In the genomic region with DNA sequence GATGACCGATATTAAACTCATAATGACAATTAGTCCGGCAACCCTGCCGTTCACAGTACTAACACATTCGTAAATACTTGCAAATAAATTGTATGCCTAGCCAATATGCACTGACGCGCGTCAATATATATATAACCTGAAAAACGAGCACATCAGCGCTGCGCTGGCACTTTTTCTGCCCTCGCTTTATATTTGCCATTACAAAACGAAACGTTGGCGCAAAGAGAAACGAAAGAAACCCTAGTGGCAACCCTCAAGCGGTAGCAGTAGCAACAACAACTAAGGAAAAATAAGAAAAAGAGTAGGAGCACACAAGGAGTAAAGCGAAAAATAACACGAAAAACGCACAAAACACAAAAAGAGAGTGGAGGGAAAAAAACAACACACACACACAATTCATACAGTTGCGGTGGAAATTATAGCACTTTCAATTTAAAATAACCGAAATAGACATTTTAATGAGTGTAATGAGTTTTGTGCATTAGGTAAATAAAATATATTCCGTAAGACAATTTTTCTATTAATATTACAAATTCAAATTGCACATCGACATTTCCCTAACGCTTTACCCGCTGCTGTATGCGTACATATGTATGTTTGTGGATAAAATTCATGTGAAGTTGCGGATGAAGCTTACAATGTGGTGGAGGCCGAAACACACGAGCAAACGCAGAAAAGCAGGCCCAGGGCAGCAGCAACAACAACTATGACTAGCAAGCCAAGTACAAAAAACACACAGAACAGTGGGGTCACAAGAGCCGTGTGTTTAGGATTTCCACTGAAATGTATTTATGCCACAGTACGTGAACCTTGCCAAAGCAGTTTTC, we compare ENCODE assay signal across 1 fruit fly cellular context.
TF ChIP-seq lines count a peak whose summit lies in the region.

No protein-coding gene starts in this region.

TF ChIP-seq in whole organism, embryonic, 481 proteins besides CTCF, POLR2A, EP300 and RAD21 (continued from another document and continues in another):
- TF ChIP-seq vfl (GFP tag; optimal IDR thresholded peaks at IDR 0.05; lab: Kevin White, UChicago) (peak; percentile 98), Sry-β (GFP tag; optimal IDR thresholded peaks at IDR 0.05; lab: Kevin White, UChicago) (peak; percentile 71), CG8944 (GFP tag; optimal IDR thresholded peaks at IDR 0.05; lab: Kevin White, UChicago) (peak; percentile 96), Hr51 (GFP tag; optimal IDR thresholded peaks at IDR 0.05; lab: Kevin White, UChicago) (peak; percentile 99), tio (GFP tag; optimal IDR thresholded peaks at IDR 0.05; lab: Kevin White, UChicago) (peak; percentile 99), CG34376 (GFP tag; optimal IDR thresholded peaks at IDR 0.05; lab: Kevin White, UChicago) (peak; percentile 100), fd3F (GFP tag; optimal IDR thresholded peaks at IDR 0.05; lab: Kevin White, UChicago) (peak; percentile 99), CG34422 (GFP tag; IDR thresholded peaks at IDR 0.05; lab: Robert Waterston, UW) (peak; percentile 99), CG9609 (GFP tag; optimal IDR thresholded peaks at IDR 0.05; lab: Kevin White, UChicago) (peak; percentile 97), CG4707 (GFP tag; optimal IDR thresholded peaks at IDR 0.05; lab: Kevin White, UChicago) (peak; percentile 97), bowl (GFP tag; IDR thresholded peaks at IDR 0.05; lab: Robert Waterston, UW) (peak; percentile 98), CG8290 (GFP tag; optimal IDR thresholded peaks at IDR 0.05; lab: Kevin White, UChicago) (peak; percentile 98), CG8290 (tag; optimal IDR thresholded peaks at IDR 0.05; lab: Kevin White, UChicago) (peak; percentile 95 to 99), CG30020 (tag; optimal IDR thresholded peaks at IDR 0.05; lab: Kevin White, UChicago) (peak; percentile 89), CG1647 (GFP tag; optimal IDR thresholded peaks at IDR 0.05; lab: Kevin White, UChicago) (peak; percentile 98), klu (GFP tag; IDR thresholded peaks at IDR 0.05; lab: Robert Waterston, UW) (peak; percentile 98), CG9876 (GFP tag; optimal IDR thresholded peaks at IDR 0.05; lab: Kevin White, UChicago) (peak; percentile 93), CG12236 (GFP tag; optimal IDR thresholded peaks at IDR 0.05; lab: Kevin White, UChicago) (peak; percentile 94), Spps (tag; optimal IDR thresholded peaks at IDR 0.05; lab: Kevin White, UChicago) (peak; percentile 99), gce (GFP tag; IDR thresholded peaks at IDR 0.05; lab: Robert Waterston, UW) (peak; percentile 99), CG10431 (GFP tag; optimal IDR thresholded peaks at IDR 0.05; lab: Kevin White, UChicago) (peak; percentile 96), fu2 (GFP tag; optimal IDR thresholded peaks at IDR 0.05; lab: Kevin White, UChicago) (peak; percentile 97), CG18599 (GFP tag; optimal IDR thresholded peaks at IDR 0.05; lab: Kevin White, UChicago) (peak; percentile 100), grau (tag; optimal IDR thresholded peaks at IDR 0.05; lab: Kevin White, UChicago) (peak; percentile 99), dmrt99B (tag; optimal IDR thresholded peaks at IDR 0.05; lab: Kevin White, UChicago) (peak; percentile 100), row (GFP tag; IDR thresholded peaks at IDR 0.05; lab: Robert Waterston, UW) (peak; percentile 100), CG11398 (GFP tag; optimal IDR thresholded peaks at IDR 0.05; lab: Kevin White, UChicago) (peak; percentile 97), hb (GFP tag; IDR thresholded peaks at IDR 0.05; lab: Robert Waterston, UW; ENCODE audit: partially characterized antibody) (no peak), prd (optimal IDR thresholded peaks at IDR 0.05; lab: Kevin White, UChicago) (no peak), prd (GFP tag; IDR thresholded peaks at IDR 0.05; lab: Robert Waterston, UW) (peak; percentile 99), CG18262 (tag; optimal IDR thresholded peaks at IDR 0.05; lab: Kevin White, UChicago) (peak; percentile 99), BtbVII (GFP tag; optimal IDR thresholded peaks at IDR 0.05; lab: Kevin White, UChicago) (peak; percentile 99), CoRest (tag; optimal IDR thresholded peaks at IDR 0.05; lab: Kevin White, UChicago) (peak; percentile 99), abd-A (tag; optimal IDR thresholded peaks at IDR 0.05; lab: Kevin White, UChicago) (peak; percentile 95), nmo (GFP tag; optimal IDR thresholded peaks at IDR 0.05; lab: Kevin White, UChicago) (peak; percentile 99), seq (GFP tag; IDR thresholded peaks at IDR 0.05; lab: Robert Waterston, UW) (peak; percentile 99), CG15073 (GFP tag; optimal IDR thresholded peaks at IDR 0.05; lab: Kevin White, UChicago) (peak; percentile 87), CG15479 (GFP tag; optimal IDR thresholded peaks at IDR 0.05; lab: Kevin White, UChicago) (peak; percentile 75), CG3407 (GFP tag; optimal IDR thresholded peaks at IDR 0.05; lab: Kevin White, UChicago) (peak; percentile 98), lab (GFP tag; optimal IDR thresholded peaks at IDR 0.05; lab: Kevin White, UChicago) (peak; percentile 100), unc-4 (GFP tag; IDR thresholded peaks at IDR 0.05; lab: Robert Waterston, UW; ENCODE audit: partially characterized antibody) (0 out of 2 replicates have a peak, but pooled peaks have one; percentile 10), CG12155 (GFP tag; optimal IDR thresholded peaks at IDR 0.05; lab: Kevin White, UChicago) (peak; percentile 97), vvl (GFP tag; IDR thresholded peaks at IDR 0.05; lab: Robert Waterston, UW) (peak; percentile 100), ato (GFP tag; IDR thresholded peaks at IDR 0.05; lab: Robert Waterston, UW; ENCODE audit: partially characterized antibody) (no peak), sqz (GFP tag; optimal IDR thresholded peaks at IDR 0.05; lab: Kevin White, UChicago) (peak; percentile 99), CG11723 (GFP tag; optimal IDR thresholded peaks at IDR 0.05; lab: Kevin White, UChicago) (peak; percentile 98), D19B (GFP tag; optimal IDR thresholded peaks at IDR 0.05; lab: Kevin White, UChicago) (peak; percentile 96), Elba2 (GFP tag; optimal IDR thresholded peaks at IDR 0.05; lab: Kevin White, UChicago) (peak; percentile 72), CG4854 (GFP tag; optimal IDR thresholded peaks at IDR 0.05; lab: Kevin White, UChicago) (peak; percentile 98), HHEX (GFP tag; optimal IDR thresholded peaks at IDR 0.05; lab: Kevin White, UChicago) (peak; percentile 99), ems (GFP tag; optimal IDR thresholded peaks at IDR 0.05; lab: Kevin White, UChicago) (peak; percentile 99), lmd (GFP tag; IDR thresholded peaks at IDR 0.05; lab: Robert Waterston, UW) (peak; percentile 99), E2f2 (GFP tag; IDR thresholded peaks at IDR 0.05; lab: Robert Waterston, UW) (peak; percentile 91), Hsf (GFP tag; optimal IDR thresholded peaks at IDR 0.05; lab: Kevin White, UChicago) (peak; percentile 99), Mes4 (GFP tag; optimal IDR thresholded peaks at IDR 0.05; lab: Kevin White, UChicago) (peak; percentile 97), CG11085 (GFP tag; IDR thresholded peaks at IDR 0.05; lab: Robert Waterston, UW) (peak; percentile 97), Six4 (GFP tag; optimal IDR thresholded peaks at IDR 0.05; lab: Kevin White, UChicago) (peak; percentile 98), CG10462 (GFP tag; optimal IDR thresholded peaks at IDR 0.05; lab: Kevin White, UChicago) (peak; percentile 98), pb (GFP tag; optimal IDR thresholded peaks at IDR 0.05; lab: Kevin White, UChicago) (peak; percentile 95), dmrt11E (tag; optimal IDR thresholded peaks at IDR 0.05; lab: Kevin White, UChicago) (peak; percentile 99), lbe (GFP tag; optimal IDR thresholded peaks at IDR 0.05; lab: Kevin White, UChicago) (peak; percentile 97), pfk (GFP tag; optimal IDR thresholded peaks at IDR 0.05; lab: Kevin White, UChicago) (peak; percentile 55), Doc2 (GFP tag; IDR thresholded peaks at IDR 0.05; lab: Robert Waterston, UW) (peak; percentile 93), CG6654 (GFP tag; optimal IDR thresholded peaks at IDR 0.05; lab: Kevin White, UChicago) (peak; percentile 93), ci (GFP tag; IDR thresholded peaks at IDR 0.05; lab: Robert Waterston, UW) (peak; percentile 100), Nf-YB (GFP tag; optimal IDR thresholded peaks at IDR 0.05; lab: Kevin White, UChicago) (peak; percentile 91), CG12744 (GFP tag; optimal IDR thresholded peaks at IDR 0.05; lab: Kevin White, UChicago) (peak; percentile 98), CG4282 (GFP tag; optimal IDR thresholded peaks at IDR 0.05; lab: Kevin White, UChicago) (peak; percentile 77), CG10979 (tag; optimal IDR thresholded peaks at IDR 0.05; lab: Kevin White, UChicago) (peak; percentile 99), Doc3 (GFP tag; IDR thresholded peaks at IDR 0.05; lab: Robert Waterston, UW; ENCODE audit: partially characterized antibody) (no peak), Rfx (GFP tag; IDR thresholded peaks at IDR 0.05; lab: Robert Waterston, UW) (peak; percentile 99), nau (GFP tag; optimal IDR thresholded peaks at IDR 0.05; lab: Kevin White, UChicago) (peak; percentile 99), CG10366 (GFP tag; IDR thresholded peaks at IDR 0.05; lab: Robert Waterston, UW) (peak; percentile 99), CG1233 (GFP tag; optimal IDR thresholded peaks at IDR 0.05; lab: Kevin White, UChicago) (peak; percentile 99), CG12104 (GFP tag; optimal IDR thresholded peaks at IDR 0.05; lab: Kevin White, UChicago) (peak; percentile 99), CG12299 (tag; optimal IDR thresholded peaks at IDR 0.05; lab: Kevin White, UChicago) (peak; percentile 99), CG11695 (GFP tag; IDR thresholded peaks at IDR 0.05; lab: Robert Waterston, UW) (peak; percentile 99), Taf1 (GFP tag; IDR thresholded peaks at IDR 0.05; lab: Robert Waterston, UW) (peak; percentile 98), CG11696 (GFP tag; IDR thresholded peaks at IDR 0.05; lab: Robert Waterston, UW) (peak; percentile 100), CG17802 (tag; optimal IDR thresholded peaks at IDR 0.05; lab: Kevin White, UChicago) (peak; percentile 89), Sox102F (GFP tag; optimal IDR thresholded peaks at IDR 0.05; lab: Kevin White, UChicago) (peak; percentile 99), CrebB (tag; optimal IDR thresholded peaks at IDR 0.05; lab: Kevin White, UChicago) (peak; percentile 99), grn (GFP tag; optimal IDR thresholded peaks at IDR 0.05; lab: Kevin White, UChicago) (peak; percentile 88), HLH4C (GFP tag; IDR thresholded peaks at IDR 0.05; lab: Robert Waterston, UW; ENCODE audit: partially characterized antibody) (no peak), CG2120 (GFP tag; optimal IDR thresholded peaks at IDR 0.05; lab: Kevin White, UChicago) (peak; percentile 99), Abd-B (GFP tag; optimal IDR thresholded peaks at IDR 0.05; lab: Kevin White, UChicago) (peak; percentile 98), CG7372 (GFP tag; IDR thresholded peaks at IDR 0.05; lab: Robert Waterston, UW) (peak; percentile 99), Poxn (GFP tag; IDR thresholded peaks at IDR 0.05; lab: Robert Waterston, UW) (peak; percentile 95), Deaf1 (tag; optimal IDR thresholded peaks at IDR 0.05; lab: Kevin White, UChicago) (peak; percentile 90), CG11560 (tag; IDR thresholded peaks at IDR 0.05; lab: Robert Waterston, UW) (peak; percentile 93), nerfin-1 (tag; optimal IDR thresholded peaks at IDR 0.05; lab: Kevin White, UChicago) (peak; percentile 98), B-H2 (GFP tag; optimal IDR thresholded peaks at IDR 0.05; lab: Kevin White, UChicago) (peak; percentile 98), CG2712 (tag; optimal IDR thresholded peaks at IDR 0.05; lab: Kevin White, UChicago) (peak; percentile 99), sim (GFP tag; IDR thresholded peaks at IDR 0.05; lab: Robert Waterston, UW) (peak; percentile 96), CG7987 (GFP tag; optimal IDR thresholded peaks at IDR 0.05; lab: Kevin White, UChicago) (peak; percentile 97), Kr (GFP tag; optimal IDR thresholded peaks at IDR 0.05; lab: Kevin White, UChicago) (peak; percentile 80), CG4424 (GFP tag; optimal IDR thresholded peaks at IDR 0.05; lab: Kevin White, UChicago) (peak; percentile 99), BEAF-32 (GFP tag; optimal IDR thresholded peaks at IDR 0.05; lab: Kevin White, UChicago) (no peak), lola (GFP tag; optimal IDR thresholded peaks at IDR 0.05; lab: Kevin White, UChicago) (peak in 1 of 3 experiments; percentile 98), CG16863 (GFP tag; optimal IDR thresholded peaks at IDR 0.05; lab: Kevin White, UChicago) (peak; percentile 98), CG3995 (GFP tag; optimal IDR thresholded peaks at IDR 0.05; lab: Kevin White, UChicago) (peak; percentile 85), twi (tag; optimal IDR thresholded peaks at IDR 0.05; lab: Kevin White, UChicago) (peak; percentile 97), Rx (GFP tag; IDR thresholded peaks at IDR 0.05; lab: Robert Waterston, UW) (peak; percentile 98), Asciz (GFP tag; optimal IDR thresholded peaks at IDR 0.05; lab: Kevin White, UChicago) (peak; percentile 99), Hmr (GFP tag; optimal IDR thresholded peaks at IDR 0.05; lab: Kevin White, UChicago) (peak; percentile 99), CG10543 (GFP tag; optimal IDR thresholded peaks at IDR 0.05; lab: Kevin White, UChicago) (peak; percentile 99), gfzf (GFP tag; optimal IDR thresholded peaks at IDR 0.05; lab: Kevin White, UChicago) (peak; percentile 20), psq (GFP tag; optimal IDR thresholded peaks at IDR 0.05; lab: Kevin White, UChicago) (peak; percentile 98), pum (GFP tag; optimal IDR thresholded peaks at IDR 0.05; lab: Kevin White, UChicago) (peak; percentile 98), jing (GFP tag; optimal IDR thresholded peaks at IDR 0.05; lab: Kevin White, UChicago) (peak; percentile 97), CG42726 (GFP tag; IDR thresholded peaks at IDR 0.05; lab: Robert Waterston, UW; ENCODE audit: partially characterized antibody) (no peak; the same call in 1 of the 2 replicates), Hr78 (GFP tag; optimal IDR thresholded peaks at IDR 0.05; lab: Kevin White, UChicago) (peak in 1 of 2 experiments; percentile 96), CG4730 (GFP tag; IDR thresholded peaks at IDR 0.05; lab: Robert Waterston, UW) (peak; percentile 98), Trl (optimal IDR thresholded peaks at IDR 0.05; lab: Kevin White, UChicago) (peak in 1 of 2 experiments; percentile 40), Trl (GFP tag; optimal IDR thresholded peaks at IDR 0.05; lab: Kevin White, UChicago) (peak; percentile 98), chif (GFP tag; optimal IDR thresholded peaks at IDR 0.05; lab: Kevin White, UChicago) (peak; percentile 100), unpg (GFP tag; optimal IDR thresholded peaks at IDR 0.05; lab: Kevin White, UChicago) (peak; percentile 99), Oli (tag; optimal IDR thresholded peaks at IDR 0.05; lab: Kevin White, UChicago) (peak; percentile 99), Awh (GFP tag; IDR thresholded peaks at IDR 0.05; lab: Robert Waterston, UW) (peak; percentile 99), gsb-n (tag; optimal IDR thresholded peaks at IDR 0.05; lab: Kevin White, UChicago) (peak; percentile 99)
